Worm (Caenorhabditis elegans) whole organism, L4/young adult: ENCODE results near the gene tag-52.

Experiments used
- W03F9.2 ChIP-seq: fragments of 150-350 bp; optimal IDR thresholded peaks from 2 replicates; lab custom pipeline; 2014; ENCODE audit warnings: missing biosample characterization, missing genetic modification characterization
- dao-5 ChIP-seq: sonication (generic microtip); optimal IDR thresholded peaks from 2 replicates; lab custom pipeline; 2016; ENCODE audit warnings: missing genotype, missing genetic modification characterization, moderate library complexity, missing compliant biosample characterization
- him-1 ChIP-seq: sonication (generic microtip); optimal IDR thresholded peaks from 2 replicates; lab custom pipeline; 2016; ENCODE audit warnings: missing genotype, missing genetic modification reagents, missing genetic modification characterization, missing compliant biosample characterization

The tag-52 gene

ce11 chrX:3689155-3689719 lies 10.9 kb upstream of the tag-52 start, which contains the start of gene tag-278:
tag-278 (minus strand) TSS chrX:3689205.
- TF ChIP-seq him-1 = no peak
- no peak for TF ChIP-seq dao-5 (tag; lab: Kevin White, UChicago)
- no peak for TF ChIP-seq W03F9.2 (tag; lab: Kevin White, UChicago)

ce11 chrX:3686420-3686819 lies 8.1 kb upstream of the tag-52 start:
- TF ChIP-seq him-1 (no peak), W03F9.2 (tag; lab: Kevin White, UChicago) (no peak), dao-5 (tag; lab: Kevin White, UChicago) (no peak)

ce11 chrX:3683060-3683459 lies 4.7 kb upstream of the tag-52 start:
- no peak for TF ChIP-seq him-1
- no peak for TF ChIP-seq W03F9.2 (tag; lab: Kevin White, UChicago)
- no peak for TF ChIP-seq dao-5 (tag; lab: Kevin White, UChicago)

ce11 chrX:3680544-3681214 lies 2.3 kb upstream of the tag-52 start, which contains the start of gene tsp-17:
tsp-17 (plus strand) TSS chrX:3681164.
- no peak for TF ChIP-seq W03F9.2 (tag; lab: Kevin White, UChicago)
- TF ChIP-seq dao-5 (tag; lab: Kevin White, UChicago) = no peak
- TF ChIP-seq him-1 = no peak

- no peak for TF ChIP-seq dao-5 (tag; lab: Kevin White, UChicago)
- no peak for TF ChIP-seq W03F9.2 (tag; lab: Kevin White, UChicago)
- TF ChIP-seq him-1 = no peak
Measured at ce11 chrX:3673584-3674108, 4.7 kb downstream of the tag-52 start, which contains the start of gene ceh-63. ceh-63 (minus strand) TSS chrX:3674058.

ce11 chrX:3671998-3672397 lies 6.4 kb downstream of the tag-52 start, which contains the start of gene C02F12.5:
C02F12.5 (minus strand) TSS chrX:3672098.
- TF ChIP-seq W03F9.2 (tag; lab: Kevin White, UChicago) (no peak), dao-5 (tag; lab: Kevin White, UChicago) (no peak), him-1 (no peak)

ce11 chrX:3668842-3669241 lies 9.5 kb downstream of the tag-52 start, which contains the start of gene snet-1:
snet-1 (minus strand) TSS chrX:3668942.
- no peak for TF ChIP-seq him-1
- no peak for TF ChIP-seq dao-5 (tag; lab: Kevin White, UChicago)
- no peak for TF ChIP-seq W03F9.2 (tag; lab: Kevin White, UChicago)

- TF ChIP-seq dao-5 (tag; lab: Kevin White, UChicago) = no peak
- TF ChIP-seq W03F9.2 (tag; lab: Kevin White, UChicago) = no peak
- no peak for TF ChIP-seq him-1
Measured at ce11 chrX:3659192-3659591, 19.2 kb downstream of the tag-52 start, which contains the start of gene R11G1.1. R11G1.1 (plus strand) TSS chrX:3659492.

ce11 chrX:3655972-3656371 lies 22.4 kb downstream of the tag-52 start, which contains the start of gene R11G1.7:
R11G1.7 (plus strand) TSS chrX:3656272.
- no peak for TF ChIP-seq him-1

- no peak for TF ChIP-seq him-1
- no peak for TF ChIP-seq dao-5 (tag; lab: Kevin White, UChicago)
- no peak for TF ChIP-seq W03F9.2 (tag; lab: Kevin White, UChicago)
Measured at ce11 chrX:3654623-3655022, 23.7 kb downstream of the tag-52 start, which contains the start of gene R11G1.11. R11G1.11 (plus strand) TSS chrX:3654923.

- TF ChIP-seq him-1 (no peak), W03F9.2 (tag; lab: Kevin White, UChicago) (peak; percentile 39)
Measured at ce11 chrX:3650100-3650809, 28.1 kb downstream of the tag-52 start, which contains the start of the genes sax-1 and R11G1.2. sax-1 (minus strand) TSS chrX:3650150. R11G1.2 (plus strand) TSS chrX:3650614.

- no peak for TF ChIP-seq W03F9.2 (tag; lab: Kevin White, UChicago)
- no peak for TF ChIP-seq him-1
- no peak for TF ChIP-seq dao-5 (tag; lab: Kevin White, UChicago)
Measured at ce11 chrX:3645924-3646323, 32.4 kb downstream of the tag-52 start.

- TF ChIP-seq dao-5 (tag; lab: Kevin White, UChicago) = no peak
- TF ChIP-seq him-1 = no peak
- no peak for TF ChIP-seq W03F9.2 (tag; lab: Kevin White, UChicago)
Measured at ce11 chrX:3644796-3645195, 33.6 kb downstream of the tag-52 start, which contains the start of gene tmem-24. tmem-24 (minus strand) TSS chrX:3644896.
